Worm (Caenorhabditis elegans): Measurements from ENCODE around the gene col-93.

- TF ChIP-seq ces-1 (GFP tag; optimal IDR thresholded peaks at IDR 0.05) (no peak), ztf-11 (tag; optimal IDR thresholded peaks at IDR 0.05) (no peak), unc-62 (GFP tag; optimal IDR thresholded peaks at IDR 0.05) (no peak), unc-120 (tag; optimal IDR thresholded peaks at IDR 0.05; ENCODE audit: poor library complexity, severe bottlenecking) (no peak), nhr-76 (tag; optimal IDR thresholded peaks at IDR 0.05) (no peak), pha-4 (tag; optimal IDR thresholded peaks at IDR 0.05) (no peak), M03D4.4 (tag; optimal IDR thresholded peaks at IDR 0.05) (no peak), elt-3 (tag; optimal IDR thresholded peaks at IDR 0.05) (no peak), snpc-4 (tag; optimal IDR thresholded peaks at IDR 0.05) (no peak), nhr-12 (tag; optimal IDR thresholded peaks at IDR 0.05) (no peak), lsy-2 (tag; optimal IDR thresholded peaks at IDR 0.05) (no peak)
These were observed 33.7 kb downstream of the col-93 start for ce11 chrIII:10951713-10952112.

Measured in whole organism, mixed stage, embryonic.